Fruit fly (Drosophila melanogaster) whole organism, prepupa: ENCODE data around the gene gry.

ENCODE experiments used
- CG10669 ChIP-seq: fragments of 200-800 bp; sonication (Bioruptor generic); optimal IDR thresholded peaks from 3 replicates; lab custom pipeline; 2018; ENCODE audit warnings: missing biosample characterization, mild to moderate bottlenecking, missing genetic modification characterization, moderate library complexity
- CG11762 ChIP-seq: fragments of 200-800 bp; sonication (Bioruptor generic); optimal IDR thresholded peaks from 3 replicates; lab custom pipeline; 2016; ENCODE audit warnings: missing biosample characterization, missing genetic modification characterization; ENCODE audit not compliant: insufficient read depth
- CG1621 ChIP-seq: fragments of 200-800 bp; sonication (Bioruptor generic); optimal IDR thresholded peaks from 3 replicates; lab custom pipeline; 2018; ENCODE audit warnings: missing biosample characterization, mild to moderate bottlenecking, missing genetic modification characterization
- CG16779 ChIP-seq: fragments of 200-800 bp; sonication (Bioruptor generic); optimal IDR thresholded peaks from 3 replicates; lab custom pipeline; 2017; ENCODE audit warnings: missing biosample characterization, mild to moderate bottlenecking, missing genetic modification characterization
- CG3032 ChIP-seq: fragments of 200-800 bp; optimal IDR thresholded peaks from 2 replicates; lab custom pipeline; 2019; ENCODE audit warnings: missing biosample characterization, mild to moderate bottlenecking, missing genetic modification characterization, moderate library complexity
- CG31627 ChIP-seq: fragments of 200-800 bp; sonication (Bioruptor generic); optimal IDR thresholded peaks from 3 replicates; lab custom pipeline; 2016; ENCODE audit warnings: missing biosample characterization, missing genetic modification characterization
- CG32006 ChIP-seq: fragments of 200-800 bp; sonication (Bioruptor generic); optimal IDR thresholded peaks from 3 replicates; lab custom pipeline; 2017; ENCODE audit warnings: missing biosample characterization, mild to moderate bottlenecking, missing genetic modification characterization
- CG34406 ChIP-seq: fragments of 200-800 bp; sonication (Bioruptor generic); optimal IDR thresholded peaks from 3 replicates; lab custom pipeline; 2016; ENCODE audit warnings: missing biosample characterization, missing genetic modification characterization
- CG3919 ChIP-seq: fragments of 200-800 bp; sonication (Bioruptor generic); optimal IDR thresholded peaks from 3 replicates; lab custom pipeline; 2016; ENCODE audit warnings: missing biosample characterization, missing genetic modification characterization
- CG4318 ChIP-seq: fragments of 200-800 bp; sonication (Bioruptor generic); optimal IDR thresholded peaks from 3 replicates; lab custom pipeline; 2017; ENCODE audit warnings: missing biosample characterization, mild to moderate bottlenecking, missing genetic modification characterization
- CG6276 ChIP-seq: fragments of 200-800 bp; sonication (Bioruptor generic); optimal IDR thresholded peaks from 2 replicates; lab custom pipeline; 2017; ENCODE audit warnings: missing biosample characterization, mild to moderate bottlenecking, missing genetic modification characterization
- CG6792 ChIP-seq: fragments of 200-800 bp; sonication (Bioruptor generic); optimal IDR thresholded peaks from 3 replicates; lab custom pipeline; 2016; ENCODE audit warnings: missing biosample characterization, missing genetic modification characterization
- CG6808 ChIP-seq: fragments of 200-800 bp; sonication (Bioruptor generic); optimal IDR thresholded peaks from 3 replicates; lab custom pipeline; 2017; ENCODE audit warnings: missing biosample characterization, missing genetic modification characterization, mild to moderate bottlenecking, moderate library complexity, missing genetic modification reagents
- CG6854 ChIP-seq: fragments of 200-800 bp; sonication (Bioruptor generic); optimal IDR thresholded peaks from 2 replicates; lab custom pipeline; 2017; ENCODE audit warnings: missing biosample characterization, mild to moderate bottlenecking, missing genetic modification characterization
- CG7368 ChIP-seq: fragments of 200-800 bp; sonication (Bioruptor generic); optimal IDR thresholded peaks from 3 replicates; lab custom pipeline; 2016; ENCODE audit warnings: missing biosample characterization, missing genetic modification characterization
- CG8632 ChIP-seq: fragments of 200-800 bp; sonication (Bioruptor generic); optimal IDR thresholded peaks from 3 replicates; lab custom pipeline; 2016; ENCODE audit warnings: missing biosample characterization, missing genetic modification characterization
- CG9139 ChIP-seq: fragments of 200-800 bp; sonication (Bioruptor generic); optimal IDR thresholded peaks from 3 replicates; lab custom pipeline; 2017; ENCODE audit warnings: missing biosample characterization, mild to moderate bottlenecking, missing genetic modification characterization
- Eip75B ChIP-seq: fragments of 200-800 bp; sonication (Bioruptor generic); optimal IDR thresholded peaks from 3 replicates; lab custom pipeline; 2016; ENCODE audit warnings: missing biosample characterization, missing genetic modification characterization
- Eip93F ChIP-seq: fragments of 200-800 bp; sonication (Bioruptor generic); optimal IDR thresholded peaks from 2 replicates; lab custom pipeline; 2016; ENCODE audit warnings: missing biosample characterization, mild to moderate bottlenecking, missing genetic modification characterization
- Ets21C ChIP-seq: fragments of 200-800 bp; sonication (Bioruptor generic); optimal IDR thresholded peaks from 3 replicates; lab custom pipeline; 2016; ENCODE audit warnings: missing biosample characterization, missing genetic modification characterization
- Gug ChIP-seq: fragments of 200-800 bp; sonication (Bioruptor generic); IDR thresholded peaks from 2 replicates; pipeline ENCODE4 v1.3.6; 2022; ENCODE audit warnings: missing biosample characterization, missing genetic modification characterization
- Hr38 ChIP-seq: sonication (Bioruptor generic); optimal IDR thresholded peaks from 2 replicates; lab custom pipeline; 2016; ENCODE audit warnings: missing biosample characterization, missing genetic modification characterization
- Hr39 ChIP-seq: fragments of 200-800 bp; sonication (Bioruptor generic); optimal IDR thresholded peaks from 2 replicates; lab custom pipeline; 2016; ENCODE audit warnings: missing biosample characterization, missing genetic modification characterization
- Hr4 ChIP-seq: fragments of 200-800 bp; sonication (Bioruptor generic); optimal IDR thresholded peaks from 3 replicates; lab custom pipeline; 2016; ENCODE audit warnings: missing biosample characterization, missing genetic modification characterization
- Lpt ChIP-seq: fragments of 200-800 bp; sonication (Bioruptor generic); optimal IDR thresholded peaks from 3 replicates; lab custom pipeline; 2016; ENCODE audit warnings: missing biosample characterization, missing genetic modification characterization
- OdsH ChIP-seq: fragments of 200-800 bp; sonication (Bioruptor generic); optimal IDR thresholded peaks from 3 replicates; lab custom pipeline; 2016; ENCODE audit warnings: missing biosample characterization, missing genetic modification characterization
- Smox ChIP-seq: fragments of 200-800 bp; sonication (Bioruptor generic); optimal IDR thresholded peaks from 3 replicates; lab custom pipeline; 2016; ENCODE audit warnings: missing biosample characterization, missing genetic modification characterization
- Sox102F ChIP-seq: fragments of 200-800 bp; sonication (Bioruptor generic); optimal IDR thresholded peaks from 2 replicates; lab custom pipeline; 2016; ENCODE audit warnings: missing biosample characterization, mild to moderate bottlenecking, missing genetic modification characterization
- Sox14 ChIP-seq: fragments of 200-800 bp; sonication (Bioruptor generic); optimal IDR thresholded peaks from 3 replicates; lab custom pipeline; 2016; ENCODE audit warnings: missing biosample characterization, missing genetic modification characterization
- Sox15 ChIP-seq: fragments of 200-800 bp; sonication (Bioruptor generic); optimal IDR thresholded peaks from 3 replicates; lab custom pipeline; 2016; ENCODE audit warnings: missing biosample characterization, missing genetic modification characterization
- achi ChIP-seq: fragments of 200-800 bp; sonication (Bioruptor generic); optimal IDR thresholded peaks from 3 replicates; lab custom pipeline; 2016; ENCODE audit warnings: missing biosample characterization, missing genetic modification characterization
- acj6 ChIP-seq: fragments of 200-800 bp; sonication (Bioruptor generic); optimal IDR thresholded peaks from 3 replicates; lab custom pipeline; 2016; ENCODE audit warnings: missing biosample characterization, missing genetic modification characterization
- cyc ChIP-seq: fragments of 200-800 bp; sonication (Bioruptor generic); optimal IDR thresholded peaks from 3 replicates; lab custom pipeline; 2016; ENCODE audit warnings: missing biosample characterization, missing genetic modification characterization
- dsx ChIP-seq: fragments of 200-800 bp; optimal IDR thresholded peaks from 3 replicates; lab custom pipeline; 2019; ENCODE audit warnings: missing biosample characterization, mild to moderate bottlenecking, missing genetic modification characterization, moderate library complexity; ENCODE audit not compliant: poor library complexity, severe bottlenecking
- eg ChIP-seq: fragments of 200-800 bp; sonication (Bioruptor generic); IDR thresholded peaks from 3 replicates; pipeline ENCODE4 v1.3.6; 2022; ENCODE audit warnings: missing biosample characterization, missing genetic modification characterization
- esn ChIP-seq: fragments of 200-800 bp; sonication (Bioruptor generic); optimal IDR thresholded peaks from 2 replicates; lab custom pipeline; 2016; ENCODE audit warnings: missing biosample characterization, mild to moderate bottlenecking, missing genetic modification characterization, moderate library complexity
- fd59A ChIP-seq: fragments of 200-800 bp; sonication (Bioruptor generic); optimal IDR thresholded peaks from 2 replicates; lab custom pipeline; 2017; ENCODE audit warnings: missing biosample characterization, mild to moderate bottlenecking, missing genetic modification characterization, missing genetic modification reagents
- fd85E ChIP-seq: fragments of 200-800 bp; sonication (Bioruptor generic); optimal IDR thresholded peaks from 3 replicates; lab custom pipeline; 2016; ENCODE audit warnings: missing biosample characterization, missing genetic modification characterization
- fkh ChIP-seq: fragments of 200-800 bp; sonication (Bioruptor generic); optimal IDR thresholded peaks from 3 replicates; lab custom pipeline; 2017; ENCODE audit warnings: missing biosample characterization, mild to moderate bottlenecking, missing genetic modification characterization, moderate library complexity
- pdm3 ChIP-seq: fragments of 200-800 bp; sonication (Bioruptor generic); optimal IDR thresholded peaks from 3 replicates; lab custom pipeline; 2016; ENCODE audit warnings: missing biosample characterization, missing genetic modification characterization
- spab ChIP-seq: fragments of 200-800 bp; sonication (Bioruptor generic); optimal IDR thresholded peaks from 2 replicates; lab custom pipeline; 2017; ENCODE audit warnings: missing biosample characterization, mild to moderate bottlenecking, missing genetic modification characterization, missing genetic modification reagents
- ss ChIP-seq, 2 experiments: fragments of 200-800 bp; sonication (Bioruptor generic); optimal IDR thresholded peaks; 2 replicates in 1 of 2; 3 replicates in 1 of 2; lab custom pipeline; 2017 to 2018; ENCODE audit warnings: mild to moderate bottlenecking in 2 of 2, missing biosample characterization in 2 of 2, missing genetic modification characterization in 2 of 2, moderate library complexity in 1 of 2
- svp ChIP-seq: fragments of 200-800 bp; sonication (Bioruptor generic); peaks from one replicate; lab custom pipeline; 2016; ENCODE audit warnings: missing biosample characterization, missing genetic modification characterization
- topi ChIP-seq: fragments of 200-800 bp; sonication (Bioruptor generic); optimal IDR thresholded peaks from 3 replicates; lab custom pipeline; 2016; ENCODE audit warnings: missing biosample characterization, missing genetic modification characterization

Gene gry

DNA sequence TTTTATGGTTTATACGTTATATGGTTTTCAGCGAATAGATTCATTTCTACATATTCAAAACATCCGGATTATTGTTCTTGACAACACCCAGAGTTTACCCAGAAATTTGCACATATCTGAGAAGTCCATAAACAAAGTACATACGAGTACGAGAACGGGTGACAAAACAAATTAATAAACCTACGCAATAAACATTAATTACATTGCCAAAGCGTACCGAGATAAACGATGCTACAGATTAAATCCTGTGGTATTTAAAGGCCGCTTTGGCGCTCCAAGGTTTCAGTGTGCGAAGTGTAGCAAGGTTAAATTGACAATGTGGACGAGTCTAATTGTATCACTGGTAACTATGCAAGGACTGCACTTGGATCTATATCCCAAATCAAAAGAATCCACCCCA is 11.6 kb upstream of the gry start, which contains the start of gene CG14957:
CG14957 (plus strand) TSS at position 301 of the 400 bp plus-strand sequence.
- no peak for TF ChIP-seq topi (GFP tag; lab: Kevin White, UChicago)
- TF ChIP-seq CG6854 = peak; percentile 0

- TF ChIP-seq Ets21C (no peak), CG6276 (no peak)
These were observed 9.2 kb upstream of the gry start, which contains the start of the genes CG42525 and CG14958 for dm6 chr3L:3189647-3190046. CG42525 (minus strand) TSS chr3L:3189747. CG14958 (plus strand) TSS chr3L:3189978.

DNA sequence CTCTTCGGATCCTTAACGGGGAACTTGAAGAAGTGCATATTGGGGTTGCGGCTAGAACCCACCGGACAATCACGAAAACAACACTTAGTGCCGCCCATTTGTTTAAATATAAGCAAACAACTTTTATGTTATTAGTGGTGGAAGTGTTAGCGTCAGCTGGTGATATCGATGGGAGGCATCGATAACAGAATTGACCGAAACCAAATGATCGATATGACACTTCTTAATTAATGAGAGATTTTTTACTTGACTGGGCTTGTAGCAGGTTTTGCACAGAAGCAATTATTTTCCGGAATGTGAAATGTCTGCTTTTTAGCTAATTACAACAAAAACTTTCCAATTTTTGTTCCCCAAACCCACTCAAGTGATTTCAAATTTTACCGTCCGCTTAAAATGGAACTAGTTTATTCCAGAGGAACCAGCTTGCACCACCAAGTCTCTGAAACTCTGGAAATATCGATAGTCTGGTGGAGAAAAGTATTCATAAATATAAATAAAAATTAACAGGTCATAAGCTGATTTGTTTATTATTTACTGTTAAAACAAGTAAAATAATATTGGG is 6.5 kb upstream of the gry start, which contains the start of gene CG14965:
CG14965 (minus strand) TSS at position 159 of the 562 bp plus-strand sequence.
- TF ChIP-seq fd85E = no peak
- peak; percentile 85 for TF ChIP-seq fkh (GFP tag; lab: Kevin White, UChicago)
- TF ChIP-seq, all 60 proteins: peak for 1

dm6 chr3L:3192912-3193311 is 6.0 kb upstream of the gry start, which contains the start of gene Hsp83:
Hsp83 (plus strand) TSS chr3L:3192969.
- peak; percentile 92 for TF ChIP-seq CG8632 (GFP tag; lab: Kevin White, UChicago)
- TF ChIP-seq CG10669 = peak; percentile 90
- TF ChIP-seq Sox14 (GFP tag; lab: Kevin White, UChicago) = peak; percentile 84
- TF ChIP-seq CG9139 = peak; percentile 98
- TF ChIP-seq CG1621 (tag; lab: Kevin White, UChicago) = peak; percentile 89
- TF ChIP-seq CG3032 (tag; lab: Kevin White, UChicago) = peak; percentile 82
- TF ChIP-seq eg (GFP tag; lab: Robert Waterston, UW) = peak; percentile 94
- peak; percentile 93 for TF ChIP-seq CG34406 (GFP tag; lab: Kevin White, UChicago)
- TF ChIP-seq CG11762 = peak; percentile 82
- peak; percentile 94 for TF ChIP-seq fd85E
- peak; percentile 88 for TF ChIP-seq achi (GFP tag; lab: Kevin White, UChicago)
- TF ChIP-seq CG7368 = peak; percentile 96
- TF ChIP-seq acj6 = peak; percentile 85
- TF ChIP-seq Hr4 (GFP tag; lab: Kevin White, UChicago) = peak; percentile 72
- peak; percentile 77 for TF ChIP-seq dsx (GFP tag; lab: Kevin White, UChicago)
- TF ChIP-seq CG3919 (GFP tag; lab: Kevin White, UChicago) = peak; percentile 96
- TF ChIP-seq spab (GFP tag; lab: Kevin White, UChicago) = peak; percentile 79
- peak; percentile 18 for TF ChIP-seq Sox15
- peak; percentile 98 for TF ChIP-seq CG16779 (tag; lab: Kevin White, UChicago)
- TF ChIP-seq Hr38 (GFP tag; lab: Kevin White, UChicago) = no peak
- no peak for TF ChIP-seq CG6276
- TF ChIP-seq Eip75B = peak; percentile 95
- TF ChIP-seq Eip93F (GFP tag; lab: Kevin White, UChicago) = peak; percentile 89
- TF ChIP-seq CG4318 (GFP tag; lab: Kevin White, UChicago) = peak; percentile 34
- peak; percentile 90 for TF ChIP-seq CG6792 (GFP tag; lab: Kevin White, UChicago)
- TF ChIP-seq Lpt (GFP tag; lab: Kevin White, UChicago) = peak; percentile 32
- peak; percentile 82 for TF ChIP-seq fkh (GFP tag; lab: Kevin White, UChicago)
- peak; percentile 69 for TF ChIP-seq CG32006 (GFP tag; lab: Kevin White, UChicago)
- peak; percentile 88 for TF ChIP-seq Smox
- peak; percentile 98 for TF ChIP-seq ss (GFP tag; optimal IDR thresholded peaks at IDR 0.05; lab: Kevin White, UChicago)
- TF ChIP-seq CG31627 (GFP tag; lab: Kevin White, UChicago) = peak; percentile 83
- peak; percentile 98 for TF ChIP-seq Sox102F (GFP tag; lab: Kevin White, UChicago)
- peak; percentile 93 for TF ChIP-seq CG6808 (GFP tag; lab: Kevin White, UChicago)
- peak; percentile 97 for TF ChIP-seq esn (GFP tag; lab: Kevin White, UChicago)
- TF ChIP-seq cyc (GFP tag; lab: Kevin White, UChicago) = peak; percentile 90
- TF ChIP-seq Ets21C = peak; percentile 76
- peak; percentile 70 for TF ChIP-seq Gug (GFP tag; lab: Robert Waterston, UW)
- peak; percentile 85 for TF ChIP-seq fd59A (GFP tag; lab: Kevin White, UChicago)
- TF ChIP-seq OdsH = peak; percentile 84
- peak; percentile 75 for TF ChIP-seq Hr39 (GFP tag; lab: Kevin White, UChicago)
- peak; percentile 88 for TF ChIP-seq pdm3 (GFP tag; lab: Kevin White, UChicago)
- no peak for TF ChIP-seq svp
